Worm (Caenorhabditis elegans): ENCODE results near the gene F56A8.5.

Gene F56A8.5

DNA sequence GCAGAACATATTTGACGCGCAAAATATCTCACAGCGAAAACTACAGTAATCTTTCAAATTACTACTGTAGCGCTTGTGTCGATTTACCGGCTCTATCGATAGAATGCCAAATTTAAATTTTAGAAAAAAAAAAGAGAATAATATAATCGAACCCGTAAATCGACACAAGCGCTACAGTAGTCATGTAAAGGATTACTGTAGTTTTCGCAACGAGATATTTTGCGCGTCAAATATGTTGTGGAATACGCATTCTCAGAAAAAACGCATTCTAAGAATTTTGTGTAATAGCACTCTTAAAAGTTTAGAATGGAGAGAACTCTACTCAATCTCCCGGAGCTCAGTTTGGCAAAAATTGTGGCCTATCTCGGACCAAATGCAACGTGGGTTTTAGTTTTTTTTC lies at the start of gene F56A8.5:
F56A8.5 (plus strand) TSS at position 301 of the 400 bp plus-strand sequence.
- TF ChIP-seq ama-1 (optimal IDR thresholded peaks at IDR 0.05) (no peak), nfya-1 (tag; optimal IDR thresholded peaks at IDR 0.05; ENCODE audit: insufficient read depth) (no peak), elt-1 (tag; optimal IDR thresholded peaks at IDR 0.05) (no peak), nhr-67 (tag; optimal IDR thresholded peaks at IDR 0.05) (no peak), egl-5 (tag; optimal IDR thresholded peaks at IDR 0.05) (no peak), elt-2 (tag; optimal IDR thresholded peaks at IDR 0.05) (no peak), fkh-2 (tag; optimal IDR thresholded peaks at IDR 0.05) (no peak), aly-2 (tag; optimal IDR thresholded peaks at IDR 0.05) (no peak), mdl-1 (tag; optimal IDR thresholded peaks at IDR 0.05) (no peak), nhr-23 (tag; optimal IDR thresholded peaks at IDR 0.05) (no peak), unc-39 (tag; optimal IDR thresholded peaks at IDR 0.05) (no peak), nhr-12 (tag; optimal IDR thresholded peaks at IDR 0.05) (no peak), daf-12 (tag; optimal IDR thresholded peaks at IDR 0.05) (no peak), hmg-11 (tag; optimal IDR thresholded peaks at IDR 0.05) (no peak), pqm-1 (tag; optimal IDR thresholded peaks at IDR 0.05) (no peak), ceh-9 (tag; optimal IDR thresholded peaks at IDR 0.05) (no peak), nhr-77 (tag; optimal IDR thresholded peaks at IDR 0.05) (no peak), snpc-4 (tag; optimal IDR thresholded peaks at IDR 0.05) (no peak), jun-1 (tag; optimal IDR thresholded peaks at IDR 0.05) (no peak)

ce11 chrIII:13216488-13217016 lies 49.1 kb upstream of the F56A8.5 start:
- TF ChIP-seq jun-1 (tag; optimal IDR thresholded peaks at IDR 0.05) (no peak), nhr-23 (tag; optimal IDR thresholded peaks at IDR 0.05) (peak; percentile 70)

DNA sequence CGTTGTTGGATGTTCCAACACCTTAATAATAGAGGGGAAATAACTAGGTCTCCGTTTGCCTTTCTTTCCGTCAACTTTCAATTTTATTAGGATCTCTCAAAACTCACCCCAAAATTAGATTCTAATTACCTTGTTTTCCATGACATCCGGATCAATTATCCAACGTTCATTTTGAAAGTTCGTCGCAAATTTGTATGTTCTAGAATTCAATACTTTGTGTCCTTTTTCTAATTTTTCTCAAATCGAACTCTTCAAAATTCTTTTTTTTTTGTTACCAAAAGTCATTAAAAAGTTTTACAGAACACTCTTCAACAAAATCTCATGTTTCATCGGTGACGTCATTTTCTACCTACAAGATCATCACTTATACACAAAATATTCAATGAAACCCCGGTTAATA lies 42.9 kb upstream of the F56A8.5 start, which contains the start of gene Y43F4A.1:
Y43F4A.1 (plus strand) TSS at position 301 of the 400 bp plus-strand sequence.
- TF ChIP-seq mml-1 (tag; optimal IDR thresholded peaks at IDR 0.05) (no peak), nhr-23 (tag; optimal IDR thresholded peaks at IDR 0.05) (peak; percentile 4)

ce11 chrIII:13224395-13224794 lies 41.3 kb upstream of the F56A8.5 start:
- TF ChIP-seq nfya-1 (tag; optimal IDR thresholded peaks at IDR 0.05; ENCODE audit: insufficient read depth) (peak; percentile 23), egl-27 (tag; optimal IDR thresholded peaks at IDR 0.05) (no peak), ztf-4 (tag; optimal IDR thresholded peaks at IDR 0.05) (no peak), nhr-25 (tag; optimal IDR thresholded peaks at IDR 0.05) (no peak), fkh-2 (tag; optimal IDR thresholded peaks at IDR 0.05) (no peak), ama-1 (optimal IDR thresholded peaks at IDR 0.05) (no peak), elt-1 (tag; optimal IDR thresholded peaks at IDR 0.05) (no peak), pha-4 (tag; optimal IDR thresholded peaks at IDR 0.05) (peak; percentile 35), pqm-1 (tag; optimal IDR thresholded peaks at IDR 0.05) (no peak), mdl-1 (tag; optimal IDR thresholded peaks at IDR 0.05) (no peak), nhr-28 (tag; optimal IDR thresholded peaks at IDR 0.05) (no peak), nhr-77 (tag; optimal IDR thresholded peaks at IDR 0.05) (no peak), jun-1 (tag; optimal IDR thresholded peaks at IDR 0.05) (no peak), nhr-76 (tag; optimal IDR thresholded peaks at IDR 0.05) (no peak), lsy-12 (tag; optimal IDR thresholded peaks at IDR 0.05) (no peak), snpc-4 (tag; optimal IDR thresholded peaks at IDR 0.05) (no peak), ceh-82 (tag; optimal IDR thresholded peaks at IDR 0.05) (no peak)

- TF ChIP-seq ztf-4 (tag; optimal IDR thresholded peaks at IDR 0.05) (no peak), nhr-237 (tag; optimal IDR thresholded peaks at IDR 0.05) (no peak), nhr-25 (tag; optimal IDR thresholded peaks at IDR 0.05) (no peak), elt-1 (tag; optimal IDR thresholded peaks at IDR 0.05) (no peak), tbx-2 (tag; optimal IDR thresholded peaks at IDR 0.05) (no peak), zag-1 (tag; optimal IDR thresholded peaks at IDR 0.05) (no peak), lin-15B (tag; optimal IDR thresholded peaks at IDR 0.05) (no peak), sea-2 (GFP tag; optimal IDR thresholded peaks at IDR 0.05) (no peak), lsy-12 (tag; optimal IDR thresholded peaks at IDR 0.05) (peak; percentile 24), nhr-11 (tag; optimal IDR thresholded peaks at IDR 0.05) (no peak), hmg-11 (tag; optimal IDR thresholded peaks at IDR 0.05) (peak; percentile 37), daf-12 (tag; optimal IDR thresholded peaks at IDR 0.05) (no peak), fos-1 (tag; optimal IDR thresholded peaks at IDR 0.05) (no peak), eor-1 (tag; optimal IDR thresholded peaks at IDR 0.05) (no peak), nfya-1 (tag; optimal IDR thresholded peaks at IDR 0.05; ENCODE audit: insufficient read depth) (peak; percentile 40), pqm-1 (tag; optimal IDR thresholded peaks at IDR 0.05) (no peak), mdl-1 (tag; optimal IDR thresholded peaks at IDR 0.05) (no peak), ceh-16 (tag; optimal IDR thresholded peaks at IDR 0.05) (no peak), mml-1 (tag; optimal IDR thresholded peaks at IDR 0.05) (no peak), pha-4 (tag; optimal IDR thresholded peaks at IDR 0.05) (peak; percentile 30), nhr-43 (tag; optimal IDR thresholded peaks at IDR 0.05; ENCODE audit: poor library complexity, severe bottlenecking) (no peak), elt-2 (tag; optimal IDR thresholded peaks at IDR 0.05) (peak; percentile 20), lin-39 (tag; optimal IDR thresholded peaks at IDR 0.05) (peak; percentile 8), ceh-82 (tag; optimal IDR thresholded peaks at IDR 0.05) (no peak)
Observed at ce11 chrIII:13225019-13225418, 40.6 kb upstream of the F56A8.5 start.

Measured in whole organism, L3 larva.